Worm (Caenorhabditis elegans) whole organism, young adult: Measurements from ENCODE around the gene faah-3.

Experiments used
- B0336.3 ChIP-seq: fragments of 200-800 bp; sonication (Bioruptor generic); IDR thresholded peaks from 2 replicates; pipeline ENCODE4 v1.3.6; 2022; ENCODE audit warnings: missing genetic modification characterization, missing compliant biosample characterization
- C06A6.2 ChIP-seq: fragments of 200-800 bp; sonication (Bioruptor generic); conservative IDR thresholded peaks from 2 replicates; pipeline ENCODE4 v1.3.6; 2022; ENCODE audit warnings: missing genetic modification characterization, missing compliant biosample characterization
- F10E7.11 ChIP-seq: sonication (generic microtip); optimal IDR thresholded peaks from 2 replicates; lab custom pipeline; 2017; ENCODE audit warnings: mild to moderate bottlenecking, missing genetic modification characterization, moderate library complexity, missing compliant biosample characterization
- F37B4.10 ChIP-seq: fragments of 200-800 bp; sonication (Bioruptor generic); IDR thresholded peaks from 2 replicates; pipeline ENCODE4 v1.3.6; 2022; ENCODE audit warnings: missing genetic modification characterization, missing compliant biosample characterization
- F55B11.4 ChIP-seq: sonication (generic microtip); optimal IDR thresholded peaks from 2 replicates; lab custom pipeline; 2016; ENCODE audit warnings: missing compliant biosample characterization, missing genetic modification characterization, borderline replicate concordance; ENCODE audit not compliant: insufficient read depth
- F57A8.1 ChIP-seq: fragments of 200-800 bp; sonication (Bioruptor generic); optimal IDR thresholded peaks from 2 replicates; lab custom pipeline; 2018; ENCODE audit warnings: mild to moderate bottlenecking, missing genetic modification characterization, moderate library complexity, missing compliant biosample characterization
- F57C9.4 ChIP-seq: sonication (generic microtip); optimal IDR thresholded peaks from 2 replicates; lab custom pipeline; 2017; ENCODE audit warnings: mild to moderate bottlenecking, missing genetic modification characterization, missing compliant biosample characterization
- T07F8.4 ChIP-seq: sonication (generic microtip); optimal IDR thresholded peaks from 2 replicates; lab custom pipeline; 2016; ENCODE audit warnings: mild to moderate bottlenecking, missing genetic modification characterization, moderate library complexity, missing compliant biosample characterization
- Y67H2A.10 ChIP-seq: fragments of 200-800 bp; sonication (Bioruptor generic); conservative IDR thresholded peaks from 2 replicates; pipeline ENCODE4 v1.3.6; 2022; ENCODE audit warnings: missing genetic modification reagents, missing genetic modification characterization, missing compliant biosample characterization
- Y79H2A.3 ChIP-seq: fragments of 200-800 bp; sonication (Bioruptor generic); conservative IDR thresholded peaks from 2 replicates; pipeline ENCODE4 v1.3.6; 2022; ENCODE audit warnings: missing genetic modification reagents, missing genetic modification characterization, missing compliant biosample characterization
- akir-1 ChIP-seq: fragments of 200-800 bp; sonication (Bioruptor generic); optimal IDR thresholded peaks from 2 replicates; lab custom pipeline; 2018; ENCODE audit warnings: mild to moderate bottlenecking, missing genetic modification characterization, moderate library complexity, missing compliant biosample characterization
- athp-1 ChIP-seq: sonication (generic microtip); optimal IDR thresholded peaks from 2 replicates; lab custom pipeline; 2017; ENCODE audit warnings: mild to moderate bottlenecking, missing genetic modification characterization, missing compliant biosample characterization
- ceh-79 ChIP-seq: sonication (generic microtip); optimal IDR thresholded peaks from 2 replicates; lab custom pipeline; 2017; ENCODE audit warnings: mild to moderate bottlenecking, missing genetic modification characterization, missing compliant biosample characterization
- dpl-1 ChIP-seq: fragments of 150-350 bp; optimal IDR thresholded peaks from 2 replicates; lab custom pipeline; 2014; ENCODE audit warnings: missing biosample characterization, missing genetic modification reagents, missing genetic modification characterization
- efl-1 ChIP-seq: fragments of 150-350 bp; optimal IDR thresholded peaks from 2 replicates; lab custom pipeline; 2014; ENCODE audit warnings: missing biosample characterization, missing genetic modification reagents, missing genetic modification characterization
- ets-4 ChIP-seq: fragments of 200-800 bp; sonication (Bioruptor generic); optimal IDR thresholded peaks from 2 replicates; lab custom pipeline; 2018; ENCODE audit warnings: mild to moderate bottlenecking, missing genetic modification characterization, missing compliant biosample characterization
- gei-17 ChIP-seq: fragments of 200-800 bp; sonication (Bioruptor generic); optimal IDR thresholded peaks from 2 replicates; lab custom pipeline; 2018; ENCODE audit warnings: mild to moderate bottlenecking, missing genetic modification characterization, missing compliant biosample characterization
- hmg-1.2 ChIP-seq: fragments of 200-800 bp; sonication (Bioruptor generic); IDR thresholded peaks from 2 replicates; pipeline ENCODE4 v1.3.6; 2022; ENCODE audit warnings: missing genetic modification reagents, missing genetic modification characterization, missing compliant biosample characterization
- hrde-1 ChIP-seq: sonication (generic microtip); optimal IDR thresholded peaks from 2 replicates; lab custom pipeline; 2016; ENCODE audit warnings: missing genetic modification characterization, mild to moderate bottlenecking, missing compliant biosample characterization, moderate library complexity, missing genotype, missing genetic modification reagents, borderline replicate concordance
- hsf-1 ChIP-seq: fragments of 200-800 bp; sonication (Bioruptor generic); IDR thresholded peaks from 2 replicates; pipeline ENCODE4 v1.3.6; 2022; ENCODE audit warnings: missing genetic modification reagents, missing genetic modification characterization, missing compliant biosample characterization
- lag-1 ChIP-seq: fragments of 200-800 bp; sonication (Bioruptor generic); IDR thresholded peaks from 2 replicates; pipeline ENCODE4 v1.3.6; 2022; ENCODE audit warnings: missing genetic modification reagents, missing genetic modification characterization, missing compliant biosample characterization
- let-607 ChIP-seq, 2 experiments: fragments of 200-800 bp in 1 of 2; sonication (Bioruptor generic) in 1 of 2; sonication (generic microtip) in 1 of 2; optimal IDR thresholded peaks; 2 replicates each; lab custom pipeline; 2016 to 2018; ENCODE audit warnings: mild to moderate bottlenecking in 2 of 2, missing compliant biosample characterization in 2 of 2, missing genetic modification characterization in 2 of 2, moderate library complexity in 2 of 2, missing genotype in 1 of 2
- lir-1 ChIP-seq: fragments of 200-800 bp; sonication (Bioruptor generic); conservative IDR thresholded peaks from 2 replicates; pipeline ENCODE4 v1.3.6; 2022; ENCODE audit warnings: missing genetic modification reagents, missing genetic modification characterization, missing compliant biosample characterization
- lsy-27 ChIP-seq: sonication (generic microtip); optimal IDR thresholded peaks from 2 replicates; lab custom pipeline; 2017; ENCODE audit warnings: missing genetic modification characterization, mild to moderate bottlenecking, missing compliant biosample characterization, antibody characterized with exemption, missing genotype, borderline replicate concordance; ENCODE audit not compliant: insufficient read depth
- madf-8 ChIP-seq: fragments of 200-800 bp; sonication (Bioruptor generic); conservative IDR thresholded peaks from 2 replicates; pipeline ENCODE4 v1.3.6; 2022; ENCODE audit warnings: missing genetic modification reagents, missing genetic modification characterization, missing compliant biosample characterization
- mes-4 ChIP-seq: sonication (generic microtip); optimal IDR thresholded peaks from 2 replicates; lab custom pipeline; 2016; ENCODE audit warnings: missing genotype, missing genetic modification characterization, missing compliant biosample characterization
- nfya-2 ChIP-seq: fragments of 200-800 bp; sonication (Bioruptor generic); IDR thresholded peaks from 2 replicates; pipeline ENCODE4 v1.3.6; 2022; ENCODE audit warnings: missing genetic modification reagents, missing genetic modification characterization, missing compliant biosample characterization
- nhr-179 ChIP-seq: sonication (generic microtip); optimal IDR thresholded peaks from 2 replicates; lab custom pipeline; 2016; ENCODE audit warnings: mild to moderate bottlenecking, missing genetic modification characterization, missing compliant biosample characterization
- nhr-27 ChIP-seq: fragments of 200-800 bp; sonication (Bioruptor generic); optimal IDR thresholded peaks from 2 replicates; lab custom pipeline; 2018; ENCODE audit warnings: mild to moderate bottlenecking, missing genetic modification characterization, moderate library complexity, missing compliant biosample characterization
- nhr-90 ChIP-seq: sonication (generic microtip); optimal IDR thresholded peaks from 2 replicates; lab custom pipeline; 2016; ENCODE audit warnings: missing genotype, mild to moderate bottlenecking, missing genetic modification characterization, missing compliant biosample characterization
- pbrm-1 ChIP-seq: fragments of 200-800 bp; sonication (Bioruptor generic); IDR thresholded peaks from 2 replicates; pipeline ENCODE4 v1.3.6; 2022; ENCODE audit warnings: missing genetic modification reagents, missing genetic modification characterization, missing compliant biosample characterization
- pha-4 ChIP-seq: fragments of 150-350 bp; sonication (generic microtip); optimal IDR thresholded peaks from 2 replicates; lab custom pipeline; 2014; ENCODE audit warnings: missing biosample characterization, missing genetic modification reagents, missing genetic modification characterization
- rcor-1 ChIP-seq: fragments of 200-800 bp; sonication (Bioruptor generic); IDR thresholded peaks from 2 replicates; pipeline ENCODE4 v1.3.6; 2022; ENCODE audit warnings: missing genetic modification reagents, missing genetic modification characterization, missing compliant biosample characterization
- sea-2 ChIP-seq: fragments of 200-800 bp; sonication (Bioruptor generic); IDR thresholded peaks from 2 replicates; pipeline ENCODE4 v1.3.6; 2022; ENCODE audit warnings: missing genetic modification characterization, missing compliant biosample characterization
- snpc-3.4 ChIP-seq: sonication (generic microtip); optimal IDR thresholded peaks from 2 replicates; lab custom pipeline; 2017; ENCODE audit warnings: missing genetic modification characterization, mild to moderate bottlenecking, missing compliant biosample characterization, antibody characterized with exemption, moderate library complexity, missing genotype, missing genetic modification reagents
- tbp1 ChIP-seq: fragments of 200-800 bp; sonication (Bioruptor generic); optimal IDR thresholded peaks from 2 replicates; lab custom pipeline; 2018; ENCODE audit warnings: mild to moderate bottlenecking, missing genetic modification characterization, missing compliant biosample characterization
- tlf-1 ChIP-seq: fragments of 200-800 bp; sonication (Bioruptor generic); optimal IDR thresholded peaks from 2 replicates; lab custom pipeline; 2018; ENCODE audit warnings: mild to moderate bottlenecking, missing genetic modification characterization, missing compliant biosample characterization
- xnd-1 ChIP-seq: sonication (generic microtip); optimal IDR thresholded peaks from 2 replicates; lab custom pipeline; 2016; ENCODE audit warnings: missing genotype, missing genetic modification reagents, missing genetic modification characterization, missing compliant biosample characterization
- zim-3 ChIP-seq: sonication (generic microtip); optimal IDR thresholded peaks from 2 replicates; lab custom pipeline; 2017; ENCODE audit warnings: mild to moderate bottlenecking, missing genetic modification characterization, moderate library complexity, missing compliant biosample characterization
- ztf-18 ChIP-seq: sonication (generic microtip); optimal IDR thresholded peaks from 2 replicates; lab custom pipeline; 2016; ENCODE audit warnings: missing genotype, mild to moderate bottlenecking, missing genetic modification characterization, missing compliant biosample characterization
- ztf-22 ChIP-seq: fragments of 200-800 bp; sonication (Bioruptor generic); optimal IDR thresholded peaks from 2 replicates; lab custom pipeline; 2018; ENCODE audit warnings: mild to moderate bottlenecking, missing genetic modification characterization, moderate library complexity, missing compliant biosample characterization

faah-3 gene

ce11 chrIV:991181-991642 is 45.8 kb upstream of the faah-3 start (continued):
- TF ChIP-seq pha-4 (tag; lab: Kevin White, UChicago) (no peak), rcor-1 (GFP tag; lab: Robert Waterston, UW) (peak; percentile 84), F57C9.4 (no peak), Y79H2A.3 (peak; percentile 88; the same call in 1 of the 2 replicates), nhr-179 (tag; lab: Kevin White, UChicago) (no peak), hsf-1 (GFP tag; lab: Robert Waterston, UW) (peak; percentile 80), nhr-90 (peak; percentile 56), mes-4 (peak; percentile 61), ceh-79 (tag; lab: Kevin White, UChicago) (peak; percentile 79), nfya-2 (GFP tag; lab: Robert Waterston, UW) (peak; percentile 19; the same call in 1 of the 2 replicates), F57A8.1 (GFP tag; lab: Kevin White, UChicago) (no peak), ztf-18 (tag; lab: Kevin White, UChicago) (peak; percentile 39), F55B11.4 (tag; lab: Kevin White, UChicago) (no peak), tbp1 (peak; percentile 80), ztf-22 (GFP tag; lab: Kevin White, UChicago) (no peak), dpl-1 (GFP tag; lab: Kevin White, UChicago) (peak; percentile 35), ets-4 (GFP tag; lab: Kevin White, UChicago) (no peak), akir-1 (no peak), F37B4.10 (peak; percentile 85; the same call in 1 of the 2 replicates), athp-1 (tag; lab: Kevin White, UChicago) (peak; percentile 83), nhr-27 (tag; lab: Kevin White, UChicago) (no peak), madf-8 (GFP tag; lab: Robert Waterston, UW) (peak; percentile 43), let-607 (tag; optimal IDR thresholded peaks at IDR 0.05; lab: Kevin White, UChicago) (peak in 1 of 2 experiments; percentile 45), sea-2 (GFP tag; lab: Robert Waterston, UW) (no peak), C06A6.2 (no peak), F10E7.11 (no peak), efl-1 (GFP tag; lab: Kevin White, UChicago) (peak; percentile 62), hrde-1 (peak; percentile 91), Y67H2A.10 (GFP tag; lab: Robert Waterston, UW) (no peak; the same call in 1 of the 2 replicates), lsy-27 (tag; lab: Kevin White, UChicago) (peak; percentile 49), lir-1 (GFP tag; lab: Robert Waterston, UW) (peak; percentile 68), xnd-1 (tag; lab: Kevin White, UChicago) (peak; percentile 52), hmg-1.2 (GFP tag; lab: Robert Waterston, UW) (peak; percentile 92), pbrm-1 (peak; percentile 96), lag-1 (GFP tag; lab: Robert Waterston, UW) (no peak), B0336.3 (GFP tag; lab: Robert Waterston, UW) (peak; percentile 97), tlf-1 (GFP tag; lab: Kevin White, UChicago) (peak; percentile 88), T07F8.4 (peak; percentile 41), zim-3 (peak; percentile 90)
- TF ChIP-seq, all 124 proteins: peak for 78

- no peak for TF ChIP-seq snpc-3.4 (tag; lab: Kevin White, UChicago)
- no peak for TF ChIP-seq gei-17 (GFP tag; lab: Kevin White, UChicago)
- TF ChIP-seq athp-1 (tag; lab: Kevin White, UChicago), result no peak
Measured at ce11 chrIV:990352-990751, 44.9 kb upstream of the faah-3 start, which contains the start of gene egrh-2. Gene egrh-2, minus strand, starts transcription at chrIV:990452.
